Fruit fly (Drosophila melanogaster) whole organism, embryonic: ENCODE data around the gene CG15638.
A peak's percentile ranks its signal among the peaks of the same experiment; 100 is the strongest.

Source experiments
- Ada2b ChIP-seq: fragments of 200-800 bp; sonication (Bioruptor generic); IDR thresholded peaks from 2 replicates; pipeline ENCODE4 v1.3.6; 2022; ENCODE audit warnings: missing biosample characterization, missing genetic modification characterization
- CG10274 ChIP-seq: fragments of 200-800 bp; sonication (Bioruptor generic); optimal IDR thresholded peaks from 3 replicates; lab custom pipeline; 2017; ENCODE audit warnings: missing biosample characterization, mild to moderate bottlenecking, missing genetic modification characterization
- CG10565 ChIP-seq: fragments of 200-800 bp; sonication (Bioruptor generic); optimal IDR thresholded peaks from 3 replicates; lab custom pipeline; 2016; ENCODE audit warnings: missing biosample characterization, mild to moderate bottlenecking, missing genetic modification characterization
- CG10654 ChIP-seq: fragments of 200-800 bp; sonication (Bioruptor generic); optimal IDR thresholded peaks from 2 replicates; lab custom pipeline; 2016; ENCODE audit warnings: missing biosample characterization, missing genetic modification characterization
- CG11560 ChIP-seq: fragments of 200-800 bp; sonication (Bioruptor generic); IDR thresholded peaks from 3 replicates; pipeline ENCODE4 v1.3.6; 2022; ENCODE audit warnings: missing biosample characterization, missing genetic modification characterization
- CG12219 ChIP-seq: fragments of 200-800 bp; sonication (Bioruptor generic); optimal IDR thresholded peaks from 3 replicates; lab custom pipeline; 2018; ENCODE audit warnings: missing biosample characterization, mild to moderate bottlenecking, missing genetic modification characterization
- CG13296 ChIP-seq: fragments of 200-800 bp; sonication (Bioruptor generic); optimal IDR thresholded peaks from 3 replicates; lab custom pipeline; 2018; ENCODE audit warnings: missing biosample characterization, mild to moderate bottlenecking, missing genetic modification characterization
- CG14860 ChIP-seq: fragments of 200-800 bp; sonication (Bioruptor generic); IDR thresholded peaks from 3 replicates; pipeline ENCODE4 v1.3.6; 2022; ENCODE audit warnings: missing biosample characterization, missing genetic modification characterization; ENCODE audit not compliant: partially characterized antibody
- CG17361 ChIP-seq: fragments of 200-800 bp; sonication (Bioruptor generic); IDR thresholded peaks from 3 replicates; pipeline ENCODE4 v1.3.6; 2022; ENCODE audit warnings: missing biosample characterization, missing genetic modification characterization
- CG17912 ChIP-seq: fragments of 200-800 bp; sonication (Bioruptor generic); optimal IDR thresholded peaks from 2 replicates; lab custom pipeline; 2018; ENCODE audit warnings: missing biosample characterization, mild to moderate bottlenecking, missing genetic modification characterization
- CG2889 ChIP-seq: fragments of 200-800 bp; sonication (Bioruptor generic); IDR thresholded peaks from 3 replicates; pipeline ENCODE4 v1.3.6; 2022; ENCODE audit warnings: missing biosample characterization, missing genetic modification characterization
- CG30020 ChIP-seq: fragments of 200-800 bp; optimal IDR thresholded peaks from 2 replicates; lab custom pipeline; 2019; ENCODE audit warnings: missing biosample characterization, mild to moderate bottlenecking, missing genetic modification characterization, moderate library complexity
- CG31224 ChIP-seq: fragments of 200-800 bp; sonication (Bioruptor generic); IDR thresholded peaks from 2 replicates; pipeline ENCODE4 v1.3.6; 2022; ENCODE audit warnings: missing biosample characterization, missing genetic modification characterization
- CG31441 ChIP-seq: fragments of 200-800 bp; sonication (Bioruptor generic); IDR thresholded peaks from 2 replicates; pipeline ENCODE4 v1.3.6; 2022; ENCODE audit warnings: missing biosample characterization, missing genetic modification characterization
- CG3281 ChIP-seq: fragments of 200-800 bp; sonication (Bioruptor generic); optimal IDR thresholded peaks from 3 replicates; lab custom pipeline; 2017; ENCODE audit warnings: missing biosample characterization, mild to moderate bottlenecking, missing genetic modification characterization
- CG4404 ChIP-seq: fragments of 200-800 bp; sonication (Bioruptor generic); IDR thresholded peaks from 2 replicates; pipeline ENCODE4 v1.3.6; 2022; ENCODE audit warnings: missing biosample characterization, missing genetic modification characterization
- CG8089 ChIP-seq: fragments of 200-800 bp; sonication (Bioruptor generic); optimal IDR thresholded peaks from 3 replicates; lab custom pipeline; 2016; ENCODE audit warnings: missing biosample characterization, missing genetic modification characterization
- CG8359 ChIP-seq: fragments of 200-800 bp; sonication (Bioruptor generic); optimal IDR thresholded peaks from 2 replicates; lab custom pipeline; 2017; ENCODE audit warnings: missing biosample characterization, mild to moderate bottlenecking, missing genetic modification characterization, borderline replicate concordance
- CG8478 ChIP-seq: fragments of >200 bp; optimal IDR thresholded peaks from 2 replicates; lab custom pipeline; 2018
- CG8765 ChIP-seq: fragments of 200-800 bp; sonication (Bioruptor generic); IDR thresholded peaks from 2 replicates; pipeline ENCODE4 v1.3.6; 2022; ENCODE audit warnings: missing biosample characterization, missing genetic modification characterization
- CG9727 ChIP-seq: fragments of 200-800 bp; sonication (Bioruptor generic); optimal IDR thresholded peaks from 3 replicates; lab custom pipeline; 2017; ENCODE audit warnings: missing biosample characterization, mild to moderate bottlenecking, missing genetic modification characterization
- D19A ChIP-seq: fragments of 200-800 bp; optimal IDR thresholded peaks from 3 replicates; lab custom pipeline; 2019; ENCODE audit warnings: missing biosample characterization, mild to moderate bottlenecking, missing genetic modification characterization, moderate library complexity
- Drgx ChIP-seq: fragments of 200-800 bp; sonication (Bioruptor generic); IDR thresholded peaks from 2 replicates; pipeline ENCODE4 v1.3.6; 2022; ENCODE audit warnings: missing biosample characterization, missing genetic modification characterization
- H2.0 ChIP-seq: fragments of 200-800 bp; sonication (Bioruptor generic); IDR thresholded peaks from 2 replicates; pipeline ENCODE4 v1.3.6; 2022; ENCODE audit warnings: missing biosample characterization, missing genetic modification characterization
- Hand ChIP-seq: fragments of 200-800 bp; sonication (Bioruptor generic); optimal IDR thresholded peaks from 2 replicates; lab custom pipeline; 2017; ENCODE audit warnings: mild to moderate bottlenecking, missing biosample characterization, missing genetic modification reagents, missing genetic modification characterization
- Hr3 ChIP-seq: fragments of 200-800 bp; sonication (Bioruptor generic); optimal IDR thresholded peaks from 3 replicates; lab custom pipeline; 2016; ENCODE audit warnings: missing biosample characterization, missing genetic modification characterization
- Myb ChIP-seq: fragments of 200-800 bp; sonication (Bioruptor generic); optimal IDR thresholded peaks from 2 replicates; lab custom pipeline; 2016; ENCODE audit warnings: missing biosample characterization, missing genetic modification characterization
- NFAT ChIP-seq: fragments of 200-800 bp; sonication (Bioruptor generic); IDR thresholded peaks from 2 replicates; pipeline ENCODE4 v1.3.6; 2022; ENCODE audit warnings: missing biosample characterization, missing genetic modification characterization
- Oaz ChIP-seq: fragments of 200-800 bp; sonication (Bioruptor generic); IDR thresholded peaks from 2 replicates; pipeline ENCODE4 v1.3.6; 2022; ENCODE audit warnings: missing biosample characterization, missing genetic modification characterization
- Sox102F ChIP-seq: fragments of 200-800 bp; sonication (Bioruptor generic); optimal IDR thresholded peaks from 2 replicates; lab custom pipeline; 2018; ENCODE audit warnings: missing biosample characterization, mild to moderate bottlenecking, missing genetic modification characterization, moderate library complexity
- Tbp ChIP-seq: fragments of >200 bp; optimal IDR thresholded peaks from 2 replicates; lab custom pipeline; 2018; ENCODE audit warnings: missing biosample characterization, missing genetic modification characterization
- Trl ChIP-seq, 3 experiments: fragments of >200 bp in 2 of 3; fragments of 200-800 bp in 1 of 3; sonication (Bioruptor generic) in 1 of 3; optimal IDR thresholded peaks; 2 replicates in 1 of 3; 3 replicates in 2 of 3; lab custom pipeline; 2016 to 2017; ENCODE audit warnings: missing biosample characterization in 1 of 3, missing genetic modification characterization in 1 of 3
- YL-1 ChIP-seq: fragments of 200-800 bp; sonication (Bioruptor generic); optimal IDR thresholded peaks from 3 replicates; lab custom pipeline; 2017; ENCODE audit warnings: missing biosample characterization, mild to moderate bottlenecking, missing genetic modification characterization
- ash1 ChIP-seq: fragments of 200-800 bp; sonication (Bioruptor generic); optimal IDR thresholded peaks from 2 replicates; lab custom pipeline; 2018; ENCODE audit warnings: missing biosample characterization, mild to moderate bottlenecking, missing genetic modification characterization
- corto ChIP-seq: fragments of 200-800 bp; sonication (Bioruptor generic); optimal IDR thresholded peaks from 2 replicates; lab custom pipeline; 2016; ENCODE audit warnings: missing biosample characterization, mild to moderate bottlenecking, missing genetic modification characterization, moderate library complexity
- crc ChIP-seq: fragments of 200-800 bp; sonication (Bioruptor generic); optimal IDR thresholded peaks from 2 replicates; lab custom pipeline; 2016; ENCODE audit warnings: missing biosample characterization, missing genetic modification characterization
- da ChIP-seq: fragments of 200-800 bp; sonication (Bioruptor generic); optimal IDR thresholded peaks from 2 replicates; lab custom pipeline; 2016; ENCODE audit warnings: missing biosample characterization, missing genetic modification characterization
- dimm ChIP-seq: fragments of 200-800 bp; sonication (Bioruptor generic); IDR thresholded peaks from 2 replicates; pipeline ENCODE4 v1.3.6; 2022; ENCODE audit warnings: missing biosample characterization, missing genetic modification characterization
- inv ChIP-seq: fragments of 200-800 bp; sonication (Bioruptor generic); IDR thresholded peaks from 2 replicates; pipeline ENCODE4 v1.3.6; 2022; ENCODE audit warnings: missing biosample characterization, missing genetic modification characterization; ENCODE audit not compliant: partially characterized antibody
- lola ChIP-seq, 3 experiments: fragments of >200 bp in 2 of 3; fragments of 200-800 bp in 1 of 3; sonication (Bioruptor generic) in 1 of 3; optimal IDR thresholded peaks; 2 replicates each; lab custom pipeline; 2017 to 2019; ENCODE audit warnings: missing biosample characterization in 3 of 3, missing genetic modification characterization in 3 of 3, mild to moderate bottlenecking in 1 of 3, moderate library complexity in 1 of 3
- lov ChIP-seq, 2 experiments: fragments of 200-800 bp in 1 of 2; fragments of >200 bp in 1 of 2; sonication (Bioruptor generic) in 1 of 2; IDR thresholded peaks in 1 of 2; optimal IDR thresholded peaks in 1 of 2; 2 replicates in 1 of 2; 3 replicates in 1 of 2; pipeline versions ENCODE4 v1.3.6 to Lab custom; 2017 to 2022; ENCODE audit warnings: missing biosample characterization in 1 of 2, missing genetic modification characterization in 1 of 2
- mirr ChIP-seq: fragments of 200-800 bp; sonication (Bioruptor generic); optimal IDR thresholded peaks from 3 replicates; lab custom pipeline; 2018; ENCODE audit warnings: missing biosample characterization, mild to moderate bottlenecking, missing genetic modification characterization
- oc ChIP-seq: fragments of 200-800 bp; sonication (Bioruptor generic); optimal IDR thresholded peaks from 2 replicates; lab custom pipeline; 2018; ENCODE audit warnings: missing biosample characterization, mild to moderate bottlenecking, missing genetic modification characterization, moderate library complexity
- row ChIP-seq: fragments of 200-800 bp; sonication (Bioruptor generic); IDR thresholded peaks from 3 replicates; pipeline ENCODE4 v1.3.6; 2022; ENCODE audit warnings: missing biosample characterization, missing genetic modification characterization
- tll ChIP-seq, 2 experiments: fragments of 200-800 bp in 1 of 2; fragments of >200 bp in 1 of 2; sonication (Bioruptor generic) in 1 of 2; optimal IDR thresholded peaks; 2 replicates each; lab custom pipeline; 2017 to 2019; ENCODE audit warnings: missing biosample characterization in 2 of 2, missing genetic modification characterization in 2 of 2, mild to moderate bottlenecking in 1 of 2, moderate library complexity in 1 of 2
- trem ChIP-seq: fragments of 200-800 bp; optimal IDR thresholded peaks from 3 replicates; lab custom pipeline; 2019; ENCODE audit warnings: missing biosample characterization, mild to moderate bottlenecking, missing genetic modification characterization, moderate library complexity
- tup ChIP-seq: fragments of 200-800 bp; sonication (Bioruptor generic); optimal IDR thresholded peaks from 2 replicates; lab custom pipeline; 2016; ENCODE audit warnings: missing biosample characterization, mild to moderate bottlenecking, missing genetic modification characterization, moderate library complexity
- wor ChIP-seq: fragments of 200-800 bp; sonication (Bioruptor generic); IDR thresholded peaks from 2 replicates; pipeline ENCODE4 v1.3.6; 2022; ENCODE audit warnings: missing biosample characterization, missing genetic modification characterization
- zen2 ChIP-seq: fragments of 200-800 bp; sonication (Bioruptor generic); IDR thresholded peaks from 3 replicates; pipeline ENCODE4 v1.3.6; 2022; ENCODE audit warnings: missing biosample characterization, missing genetic modification characterization; ENCODE audit not compliant: partially characterized antibody

The CG15638 gene

dm6 chr2L:13571791-13572451, 36.3 kb upstream of the CG15638 start (continued):
- TF ChIP-seq CG8765 (GFP tag; lab: Robert Waterston, UW) (no peak), tll (GFP tag; optimal IDR thresholded peaks at IDR 0.05; lab: Kevin White, UChicago) (no peak), row (GFP tag; lab: Robert Waterston, UW) (peak; percentile 60; the same call in 2 of the 3 replicates), CG10654 (GFP tag; lab: Kevin White, UChicago) (no peak), crc (GFP tag; lab: Kevin White, UChicago) (no peak), dimm (GFP tag; lab: Robert Waterston, UW) (no peak), da (GFP tag; lab: Kevin White, UChicago) (no peak), zen2 (no peak), tup (GFP tag; lab: Kevin White, UChicago) (no peak), CG10274 (GFP tag; lab: Kevin White, UChicago) (no peak), CG17912 (no peak), oc (no peak), CG11560 (tag; lab: Robert Waterston, UW) (no peak), lola (GFP tag; optimal IDR thresholded peaks at IDR 0.05; lab: Kevin White, UChicago) (no peak), CG30020 (tag; lab: Kevin White, UChicago) (no peak), CG9727 (GFP tag; lab: Kevin White, UChicago) (peak; percentile 38), lov (optimal IDR thresholded peaks at IDR 0.05; lab: Kevin White, UChicago) (no peak), lov (GFP tag; IDR thresholded peaks at IDR 0.05; lab: Robert Waterston, UW) (no peak), NFAT (GFP tag; lab: Robert Waterston, UW) (no peak), CG17361 (GFP tag; lab: Robert Waterston, UW) (peak; percentile 73), CG13296 (GFP tag; lab: Kevin White, UChicago) (peak; percentile 42), CG31441 (GFP tag; lab: Robert Waterston, UW) (peak; percentile 72), CG8359 (GFP tag; lab: Kevin White, UChicago) (no peak), inv (GFP tag; lab: Robert Waterston, UW) (no peak), ash1 (GFP tag; lab: Kevin White, UChicago) (no peak), CG3281 (GFP tag; lab: Kevin White, UChicago) (peak; percentile 1), D19A (tag; lab: Kevin White, UChicago) (peak; percentile 34), Hr3 (GFP tag; lab: Kevin White, UChicago) (no peak), mirr (no peak), YL-1 (GFP tag; lab: Kevin White, UChicago) (no peak), Hand (GFP tag; lab: Kevin White, UChicago) (no peak), CG12219 (GFP tag; lab: Kevin White, UChicago) (no peak), Tbp (GFP tag; lab: Kevin White, UChicago) (no peak), CG31224 (GFP tag; lab: Robert Waterston, UW) (no peak), CG4404 (GFP tag; lab: Robert Waterston, UW) (no peak), H2.0 (GFP tag; lab: Robert Waterston, UW) (no peak), Sox102F (GFP tag; lab: Kevin White, UChicago) (peak; percentile 29), Myb (GFP tag; lab: Kevin White, UChicago) (no peak), CG8478 (lab: Kevin White, UChicago) (no peak), CG14860 (GFP tag; lab: Robert Waterston, UW) (no peak), CG8089 (no peak), Ada2b (no peak), trem (tag; lab: Kevin White, UChicago) (no peak), CG2889 (GFP tag; lab: Robert Waterston, UW) (no peak), Drgx (GFP tag; lab: Robert Waterston, UW) (peak; percentile 54; the same call in 1 of the 2 replicates), Trl (optimal IDR thresholded peaks at IDR 0.05; lab: Kevin White, UChicago) (no peak), Trl (GFP tag; optimal IDR thresholded peaks at IDR 0.05; lab: Kevin White, UChicago) (no peak), CG10565 (GFP tag; lab: Kevin White, UChicago) (no peak), corto (GFP tag; lab: Kevin White, UChicago) (no peak), Oaz (no peak), wor (GFP tag; lab: Robert Waterston, UW) (no peak)
